Worm (Caenorhabditis elegans) whole organism, late embryonic: Measurements from ENCODE around the gene bus-5.

ENCODE experiments used
- ceh-18 ChIP-seq: sonication (generic microtip); optimal IDR thresholded peaks from 2 replicates; lab custom pipeline; 2016; ENCODE audit warnings: missing genetic modification characterization, missing compliant biosample characterization
- ceh-2 ChIP-seq: sonication (generic microtip); optimal IDR thresholded peaks from 2 replicates; lab custom pipeline; 2016; ENCODE audit warnings: missing genotype, missing genetic modification characterization, missing compliant biosample characterization
- ceh-45 ChIP-seq: fragments of 200-800 bp; sonication (Bioruptor generic); IDR thresholded peaks from 2 replicates; pipeline ENCODE4 v1.3.6; 2022; ENCODE audit warnings: missing genetic modification reagents, missing genetic modification characterization, missing compliant biosample characterization
- elt-4 ChIP-seq: sonication (generic microtip); optimal IDR thresholded peaks from 2 replicates; lab custom pipeline; 2016; ENCODE audit warnings: missing genetic modification characterization, missing compliant biosample characterization
- nhr-11 ChIP-seq: fragments of 150-350 bp; optimal IDR thresholded peaks from 2 replicates; lab custom pipeline; 2014; ENCODE audit warnings: missing biosample characterization, missing genetic modification characterization
- odd-2 ChIP-seq: sonication (generic microtip); optimal IDR thresholded peaks from 2 replicates; lab custom pipeline; 2017; ENCODE audit warnings: antibody characterized with exemption, mild to moderate bottlenecking, missing genetic modification characterization, missing compliant biosample characterization
- pqm-1 ChIP-seq: sonication (generic microtip); optimal IDR thresholded peaks from 2 replicates; lab custom pipeline; 2016; ENCODE audit warnings: missing genetic modification characterization, missing compliant biosample characterization
- sdc-2 ChIP-seq: sonication (generic microtip); optimal IDR thresholded peaks from 2 replicates; lab custom pipeline; 2016; ENCODE audit warnings: missing genotype, missing genetic modification characterization, missing compliant biosample characterization
- syd-9 ChIP-seq: sonication (generic microtip); optimal IDR thresholded peaks from 2 replicates; lab custom pipeline; 2016; ENCODE audit warnings: mild to moderate bottlenecking, missing genetic modification characterization, moderate library complexity, missing compliant biosample characterization
- tbx-7 ChIP-seq: sonication (generic microtip); optimal IDR thresholded peaks from 2 replicates; lab custom pipeline; 2016; ENCODE audit warnings: missing genotype, missing genetic modification characterization, missing compliant biosample characterization
- unc-86 ChIP-seq: sonication (generic microtip); optimal IDR thresholded peaks from 2 replicates; lab custom pipeline; 2016; ENCODE audit warnings: missing genetic modification characterization, missing compliant biosample characterization

DNA sequence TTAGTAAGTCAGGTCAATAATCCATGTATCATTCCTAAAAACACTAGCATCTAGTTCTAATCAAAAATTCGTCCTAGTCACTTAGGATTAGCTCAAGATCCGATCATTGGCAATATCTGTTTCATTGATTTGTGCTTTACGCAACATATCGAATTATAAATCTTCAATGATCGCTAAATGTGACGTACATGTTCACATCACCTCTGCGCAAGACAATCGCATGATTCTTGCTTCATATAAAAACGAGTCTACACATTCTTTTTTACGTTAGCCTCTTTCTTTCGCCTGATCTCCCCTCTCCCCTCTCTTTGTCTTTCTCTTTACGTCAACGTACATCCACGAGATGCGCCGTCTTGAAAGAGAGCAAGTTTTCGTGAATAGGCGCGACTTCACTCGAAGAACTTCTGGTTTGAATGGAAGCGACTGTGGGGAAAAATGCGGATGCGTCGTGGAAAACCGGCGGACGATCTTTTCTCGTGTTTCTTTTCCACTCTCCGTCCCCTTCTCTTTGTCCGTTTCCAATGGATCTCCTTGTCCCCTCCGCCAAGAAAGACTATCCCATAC, 3.5 kb upstream of the bus-5 start:
- TF ChIP-seq tbx-7 (tag; lab: Kevin White, UChicago) (no peak), unc-86 (no peak), nhr-11 (tag; lab: Kevin White, UChicago) (no peak), pqm-1 (tag; lab: Kevin White, UChicago) (no peak), odd-2 (tag; lab: Kevin White, UChicago) (no peak), syd-9 (tag; lab: Kevin White, UChicago) (no peak), ceh-18 (tag; lab: Kevin White, UChicago) (no peak), sdc-2 (tag; lab: Kevin White, UChicago) (peak; percentile 18), ceh-2 (no peak), elt-4 (no peak), ceh-45 (GFP tag; lab: Robert Waterston, UW) (no peak)
